Worm (Caenorhabditis elegans): ENCODE measurements around the gene col-38.

The col-38 gene

ce11 chrII:8569038-8569977, at the start of gene col-38, which contains the start of gene rpl-5:
Gene col-38, minus strand, starts transcription at chrII:8569088.
Gene rpl-5, plus strand, starts transcription at chrII:8569927.
- TF ChIP-seq bed-3 (GFP tag; optimal IDR thresholded peaks at IDR 0.05) = no peak
- peak; percentile 96 for TF ChIP-seq lsy-2 (tag; optimal IDR thresholded peaks at IDR 0.05)
- peak; percentile 40 for TF ChIP-seq hlh-1 (tag; optimal IDR thresholded peaks at IDR 0.05)
- TF ChIP-seq ceh-43 (GFP tag; optimal IDR thresholded peaks at IDR 0.05) = no peak
- TF ChIP-seq nhr-237 (tag; optimal IDR thresholded peaks at IDR 0.05) = peak; percentile 91
- peak; percentile 13 for TF ChIP-seq unc-120 (tag; optimal IDR thresholded peaks at IDR 0.05; ENCODE audit: poor library complexity, severe bottlenecking)
- TF ChIP-seq mls-2 (tag; optimal IDR thresholded peaks at IDR 0.05) = peak; percentile 54
- TF ChIP-seq mep-1 (tag; optimal IDR thresholded peaks at IDR 0.05) = peak; percentile 93
- no peak for TF ChIP-seq unc-39 (tag; optimal IDR thresholded peaks at IDR 0.05)
- peak; percentile 54 for TF ChIP-seq nhr-2 (tag; optimal IDR thresholded peaks at IDR 0.05)
- no peak for TF ChIP-seq ztf-11 (tag; optimal IDR thresholded peaks at IDR 0.05)
- no peak for TF ChIP-seq sem-2 (GFP tag; optimal IDR thresholded peaks at IDR 0.05)
- TF ChIP-seq ces-1 (GFP tag; optimal IDR thresholded peaks at IDR 0.05) = peak; percentile 79
- TF ChIP-seq pha-4 (tag; optimal IDR thresholded peaks at IDR 0.05) = peak; percentile 90
- peak; percentile 87 for TF ChIP-seq lin-13 (tag; optimal IDR thresholded peaks at IDR 0.05)
- TF ChIP-seq snpc-4 (tag; optimal IDR thresholded peaks at IDR 0.05) = no peak
- no peak for TF ChIP-seq blmp-1 (tag; optimal IDR thresholded peaks at IDR 0.05)
- TF ChIP-seq flh-1 (GFP tag; optimal IDR thresholded peaks at IDR 0.05) = no peak
- TF ChIP-seq cnd-1 (tag; optimal IDR thresholded peaks at IDR 0.05) = peak; percentile 39
- no peak for TF ChIP-seq drap-1 (GFP tag; optimal IDR thresholded peaks at IDR 0.05)
- TF ChIP-seq ceh-83 (GFP tag; optimal IDR thresholded peaks at IDR 0.05) = no peak
- peak; percentile 81 for TF ChIP-seq sptf-1 (tag; optimal IDR thresholded peaks at IDR 0.05)
- TF ChIP-seq nhr-12 (tag; optimal IDR thresholded peaks at IDR 0.05) = no peak
- no peak for TF ChIP-seq elt-1 (tag; optimal IDR thresholded peaks at IDR 0.05; ENCODE audit: borderline replicate concordance, insufficient read depth)
- TF ChIP-seq unc-62 (GFP tag; optimal IDR thresholded peaks at IDR 0.05) = peak; percentile 32
- TF ChIP-seq nhr-28 (tag; optimal IDR thresholded peaks at IDR 0.05) = no peak
- TF ChIP-seq zip-8 (tag; optimal IDR thresholded peaks at IDR 0.05) = no peak
- no peak for TF ChIP-seq mab-5 (tag; optimal IDR thresholded peaks at IDR 0.05)
- no peak for TF ChIP-seq M03D4.4 (tag; optimal IDR thresholded peaks at IDR 0.05)
- TF ChIP-seq ham-2 (GFP tag; optimal IDR thresholded peaks at IDR 0.05) = no peak
- TF ChIP-seq elt-3 (tag; optimal IDR thresholded peaks at IDR 0.05) = no peak
- no peak for TF ChIP-seq tbx-8 (GFP tag; optimal IDR thresholded peaks at IDR 0.05)
- no peak for TF ChIP-seq lin-32 (GFP tag; optimal IDR thresholded peaks at IDR 0.05)
- peak; percentile 82 for TF ChIP-seq ceh-39 (tag; optimal IDR thresholded peaks at IDR 0.05)
- TF ChIP-seq nhr-76 (tag; optimal IDR thresholded peaks at IDR 0.05) = no peak

ce11 chrII:8617516-8617915, 48.6 kb upstream of the col-38 start, which contains the start of gene chhy-1:
Gene chhy-1, minus strand, starts transcription at chrII:8617616.
- TF ChIP-seq ces-1 (GFP tag; optimal IDR thresholded peaks at IDR 0.05) = no peak
- no peak for TF ChIP-seq unc-120 (tag; optimal IDR thresholded peaks at IDR 0.05; ENCODE audit: poor library complexity, severe bottlenecking)
- no peak for TF ChIP-seq nhr-12 (tag; optimal IDR thresholded peaks at IDR 0.05)
- TF ChIP-seq unc-39 (tag; optimal IDR thresholded peaks at IDR 0.05) = no peak
- no peak for TF ChIP-seq ceh-43 (GFP tag; optimal IDR thresholded peaks at IDR 0.05)
- TF ChIP-seq sptf-1 (tag; optimal IDR thresholded peaks at IDR 0.05) = no peak
- no peak for TF ChIP-seq elt-1 (tag; optimal IDR thresholded peaks at IDR 0.05; ENCODE audit: borderline replicate concordance, insufficient read depth)
- no peak for TF ChIP-seq bed-3 (GFP tag; optimal IDR thresholded peaks at IDR 0.05)
- no peak for TF ChIP-seq nhr-76 (tag; optimal IDR thresholded peaks at IDR 0.05)

- TF ChIP-seq snpc-4 (tag; optimal IDR thresholded peaks at IDR 0.05) = no peak
- TF ChIP-seq flh-1 (GFP tag; optimal IDR thresholded peaks at IDR 0.05) = no peak
- TF ChIP-seq unc-120 (tag; optimal IDR thresholded peaks at IDR 0.05; ENCODE audit: poor library complexity, severe bottlenecking) = no peak
- no peak for TF ChIP-seq lin-32 (GFP tag; optimal IDR thresholded peaks at IDR 0.05)
- no peak for TF ChIP-seq mep-1 (tag; optimal IDR thresholded peaks at IDR 0.05)
- TF ChIP-seq lsy-2 (tag; optimal IDR thresholded peaks at IDR 0.05) = no peak
- TF ChIP-seq lin-13 (tag; optimal IDR thresholded peaks at IDR 0.05) = no peak
- TF ChIP-seq blmp-1 (tag; optimal IDR thresholded peaks at IDR 0.05) = no peak
- no peak for TF ChIP-seq sem-2 (GFP tag; optimal IDR thresholded peaks at IDR 0.05)
- no peak for TF ChIP-seq bed-3 (GFP tag; optimal IDR thresholded peaks at IDR 0.05)
- no peak for TF ChIP-seq nhr-28 (tag; optimal IDR thresholded peaks at IDR 0.05)
- TF ChIP-seq nhr-2 (tag; optimal IDR thresholded peaks at IDR 0.05) = no peak
- TF ChIP-seq elt-1 (tag; optimal IDR thresholded peaks at IDR 0.05; ENCODE audit: borderline replicate concordance, insufficient read depth) = no peak
- TF ChIP-seq tbx-8 (GFP tag; optimal IDR thresholded peaks at IDR 0.05) = no peak
- no peak for TF ChIP-seq nhr-76 (tag; optimal IDR thresholded peaks at IDR 0.05)
These were observed 47.3 kb upstream of the col-38 start for ce11 chrII:8616155-8616554.

Measured in whole organism, mixed stage, embryonic.